Worm (Caenorhabditis elegans) whole organism, young adult: Measurements from ENCODE around the gene ctg-2.

Experiments
- F57A8.1 ChIP-seq: fragments of 200-800 bp; sonication (Bioruptor generic); optimal IDR thresholded peaks from 2 replicates; lab custom pipeline; 2018; ENCODE audit warnings: mild to moderate bottlenecking, missing genetic modification characterization, moderate library complexity, missing compliant biosample characterization
- T07F8.4 ChIP-seq: sonication (generic microtip); optimal IDR thresholded peaks from 2 replicates; lab custom pipeline; 2016; ENCODE audit warnings: mild to moderate bottlenecking, missing genetic modification characterization, moderate library complexity, missing compliant biosample characterization
- Y53G8AR.9 ChIP-seq: fragments of 200-800 bp; sonication (Bioruptor generic); conservative IDR thresholded peaks from 2 replicates; pipeline ENCODE4 v1.3.6; 2022; ENCODE audit warnings: missing genetic modification reagents, missing genetic modification characterization, missing compliant biosample characterization
- lin-54 ChIP-seq: fragments of 200-800 bp; sonication (Bioruptor generic); optimal IDR thresholded peaks from 2 replicates; lab custom pipeline; 2018; ENCODE audit warnings: mild to moderate bottlenecking, missing genetic modification characterization, missing compliant biosample characterization
- rpc-1 ChIP-seq, 2 experiments: fragments of 150-350 bp in 1 of 2; sonication (generic microtip) in 1 of 2; optimal IDR thresholded peaks; 2 replicates each; lab custom pipeline; 2014 to 2018; ENCODE audit warnings: missing biosample characterization in 1 of 2, missing genetic modification characterization in 1 of 2, missing genetic modification reagents in 1 of 2, missing genotype in 1 of 2

DNA sequence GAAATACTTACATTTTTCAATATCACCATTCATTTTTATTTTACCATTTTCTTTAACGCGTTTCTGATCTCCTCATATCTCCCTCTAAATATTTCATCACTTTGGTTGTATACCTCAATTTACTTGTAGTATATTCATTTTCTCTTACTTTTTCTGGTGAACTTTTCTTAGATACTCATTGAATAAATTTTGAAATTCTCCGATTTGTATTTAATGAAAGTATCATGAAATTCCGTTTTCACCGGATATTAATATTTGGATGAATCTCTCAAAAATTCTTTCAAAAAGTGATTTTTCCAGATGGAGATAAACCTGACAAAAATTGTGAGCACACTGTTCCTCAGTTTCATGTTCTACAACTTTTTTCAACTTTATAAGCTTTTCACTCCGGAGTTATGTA lies 3.4 kb downstream of the ctg-2 start, which contains the start of gene T13H5.8:
- TF ChIP-seq F57A8.1 (GFP tag; lab: Kevin White, UChicago) (no peak), lin-54 (GFP tag; lab: Kevin White, UChicago) (no peak), Y53G8AR.9 (GFP tag; lab: Robert Waterston, UW) (no peak), rpc-1 (optimal IDR thresholded peaks at IDR 0.05; lab: Kevin White, UChicago) (no peak), rpc-1 (tag; optimal IDR thresholded peaks at IDR 0.05; lab: Kevin White, UChicago) (no peak), T07F8.4 (no peak)
